Worm (Caenorhabditis elegans) whole organism, young adult: Measurements from ENCODE around the gene F14D2.15.

Experiments
- Y53F4B.3 ChIP-seq: fragments of 200-800 bp; sonication (Bioruptor generic); IDR thresholded peaks from 2 replicates; pipeline ENCODE4 v1.3.6; 2022; ENCODE audit warnings: missing genetic modification reagents, missing genetic modification characterization, missing compliant biosample characterization
- die-1 ChIP-seq: sonication (generic microtip); optimal IDR thresholded peaks from 2 replicates; lab custom pipeline; 2016; ENCODE audit warnings: missing genotype, mild to moderate bottlenecking, missing genetic modification characterization, missing compliant biosample characterization
- lir-1 ChIP-seq: fragments of 200-800 bp; sonication (Bioruptor generic); conservative IDR thresholded peaks from 2 replicates; pipeline ENCODE4 v1.3.6; 2022; ENCODE audit warnings: missing genetic modification reagents, missing genetic modification characterization, missing compliant biosample characterization
- madf-8 ChIP-seq: fragments of 200-800 bp; sonication (Bioruptor generic); conservative IDR thresholded peaks from 2 replicates; pipeline ENCODE4 v1.3.6; 2022; ENCODE audit warnings: missing genetic modification reagents, missing genetic modification characterization, missing compliant biosample characterization
- rcor-1 ChIP-seq: fragments of 200-800 bp; sonication (Bioruptor generic); IDR thresholded peaks from 2 replicates; pipeline ENCODE4 v1.3.6; 2022; ENCODE audit warnings: missing genetic modification reagents, missing genetic modification characterization, missing compliant biosample characterization
- snpc-1.1 ChIP-seq: sonication (generic microtip); optimal IDR thresholded peaks from 2 replicates; lab custom pipeline; 2017; ENCODE audit warnings: missing genetic modification characterization, mild to moderate bottlenecking, missing compliant biosample characterization, antibody characterized with exemption, moderate library complexity, missing genotype, missing genetic modification reagents; ENCODE audit not compliant: insufficient read depth
- unc-130 ChIP-seq: sonication (generic microtip); optimal IDR thresholded peaks from 2 replicates; lab custom pipeline; 2016; ENCODE audit warnings: missing genetic modification reagents, missing genetic modification characterization, missing compliant biosample characterization
- xnd-1 ChIP-seq: sonication (generic microtip); optimal IDR thresholded peaks from 2 replicates; lab custom pipeline; 2016; ENCODE audit warnings: missing genotype, missing genetic modification reagents, missing genetic modification characterization, missing compliant biosample characterization
- ztf-25 ChIP-seq: fragments of 200-800 bp; sonication (Bioruptor generic); IDR thresholded peaks from 2 replicates; pipeline ENCODE4 v1.3.6; 2022; ENCODE audit warnings: missing genetic modification reagents, missing genetic modification characterization, missing compliant biosample characterization

- no peak for TF ChIP-seq xnd-1 (tag; lab: Kevin White, UChicago)
- TF ChIP-seq Y53F4B.3 (GFP tag; lab: Robert Waterston, UW) = no peak
- no peak for TF ChIP-seq die-1 (tag; lab: Kevin White, UChicago)
- TF ChIP-seq unc-130 (GFP tag; lab: Kevin White, UChicago) = no peak
- TF ChIP-seq lir-1 = no peak
- no peak for TF ChIP-seq snpc-1.1 (tag; lab: Kevin White, UChicago)
- TF ChIP-seq rcor-1 = no peak
- TF ChIP-seq madf-8 (GFP tag; lab: Robert Waterston, UW) = no peak
- TF ChIP-seq ztf-25 = no peak
These were observed 27.4 kb upstream of the F14D2.15 start, which contains the start of gene bath-23 for ce11 chrII:3371010-3371409.
